Fruit fly (Drosophila melanogaster): Measurements from ENCODE around the gene ldd.
A peak's percentile ranks its signal among the peaks of the same experiment; 100 is the strongest.

The ldd gene

dm6 chrX:21127267-21127666 lies 3.8 kb downstream of the ldd start (continued):
- TF ChIP-seq Hr4 (GFP tag; optimal IDR thresholded peaks at IDR 0.05) = no peak
- peak; percentile 22 for TF ChIP-seq esn (GFP tag; optimal IDR thresholded peaks at IDR 0.05)
- TF ChIP-seq fd85E (GFP tag; optimal IDR thresholded peaks at IDR 0.05) = no peak
- peak; percentile 52 for TF ChIP-seq achi (GFP tag; optimal IDR thresholded peaks at IDR 0.05)
- TF ChIP-seq CG7368 (GFP tag; optimal IDR thresholded peaks at IDR 0.05) = peak; percentile 52
- peak; percentile 18 for TF ChIP-seq CG11762 (GFP tag; optimal IDR thresholded peaks at IDR 0.05; ENCODE audit: insufficient read depth)
- peak; percentile 33 for TF ChIP-seq net (GFP tag; optimal IDR thresholded peaks at IDR 0.05)
- peak; percentile 70 for TF ChIP-seq CG10669 (GFP tag; optimal IDR thresholded peaks at IDR 0.05)
- TF ChIP-seq CG4318 (GFP tag; optimal IDR thresholded peaks at IDR 0.05) = no peak
- TF ChIP-seq CG8632 (GFP tag; optimal IDR thresholded peaks at IDR 0.05) = peak; percentile 45
- peak; percentile 68 for TF ChIP-seq CG3032 (tag; optimal IDR thresholded peaks at IDR 0.05)
- no peak for TF ChIP-seq Smox (GFP tag; optimal IDR thresholded peaks at IDR 0.05)
- TF ChIP-seq CG1621 (tag; optimal IDR thresholded peaks at IDR 0.05) = peak; percentile 55
- TF ChIP-seq CG8119 (GFP tag; IDR thresholded peaks at IDR 0.05) = 0 out of 3 replicates have a peak, but pooled peaks have one; percentile 21

dm6 chrX:21146941-21147340 lies 23.5 kb downstream of the ldd start, which contains the start of gene CG45154:
TSS of gene CG45154 (minus strand) at chrX:21147041.
- TF ChIP-seq CG8319 (GFP tag; optimal IDR thresholded peaks at IDR 0.05) = no peak
- no peak for TF ChIP-seq CG10669 (GFP tag; optimal IDR thresholded peaks at IDR 0.05)
- TF ChIP-seq ss (GFP tag; optimal IDR thresholded peaks at IDR 0.05) = no peak
- no peak for TF ChIP-seq eg (GFP tag; IDR thresholded peaks at IDR 0.05)
- no peak for TF ChIP-seq CG6163 (GFP tag; IDR thresholded peaks at IDR 0.05)
- TF ChIP-seq fkh (GFP tag; optimal IDR thresholded peaks at IDR 0.05) = no peak
- no peak for TF ChIP-seq Met (GFP tag; optimal IDR thresholded peaks at IDR 0.05)
- no peak for TF ChIP-seq fd59A (GFP tag; optimal IDR thresholded peaks at IDR 0.05)
- TF ChIP-seq Ets21C (GFP tag; optimal IDR thresholded peaks at IDR 0.05) = no peak
- no peak for TF ChIP-seq Blimp-1 (GFP tag; optimal IDR thresholded peaks at IDR 0.05)
- TF ChIP-seq CG16779 (tag; optimal IDR thresholded peaks at IDR 0.05) = no peak
- no peak for TF ChIP-seq dsx (GFP tag; optimal IDR thresholded peaks at IDR 0.05; ENCODE audit: poor library complexity, severe bottlenecking)
- no peak for TF ChIP-seq svp (GFP tag)
- TF ChIP-seq salr (GFP tag; optimal IDR thresholded peaks at IDR 0.05) = no peak
- TF ChIP-seq CG1621 (tag; optimal IDR thresholded peaks at IDR 0.05) = no peak

Data from whole organism, prepupa.